Fruit fly (Drosophila melanogaster) whole organism, embryonic: ENCODE results near the gene Mettl2.

Source experiments
- Blimp-1 ChIP-seq: fragments of 200-800 bp; sonication (Bioruptor generic); optimal IDR thresholded peaks from 3 replicates; lab custom pipeline; 2018; ENCODE audit warnings: missing biosample characterization, missing genetic modification characterization, mild to moderate bottlenecking, moderate library complexity, missing genetic modification reagents
- CG10565 ChIP-seq: fragments of 200-800 bp; sonication (Bioruptor generic); optimal IDR thresholded peaks from 3 replicates; lab custom pipeline; 2016; ENCODE audit warnings: missing biosample characterization, mild to moderate bottlenecking, missing genetic modification characterization
- CG11504 ChIP-seq: fragments of 200-800 bp; sonication (Bioruptor generic); optimal IDR thresholded peaks from 3 replicates; lab custom pipeline; 2019; ENCODE audit warnings: missing biosample characterization, mild to moderate bottlenecking, missing genetic modification characterization, moderate library complexity
- CG11560 ChIP-seq: fragments of 200-800 bp; sonication (Bioruptor generic); IDR thresholded peaks from 3 replicates; pipeline ENCODE4 v1.3.6; 2022; ENCODE audit warnings: missing biosample characterization, missing genetic modification characterization
- CG12155 ChIP-seq: fragments of 200-800 bp; sonication (Bioruptor generic); optimal IDR thresholded peaks from 3 replicates; lab custom pipeline; 2016; ENCODE audit warnings: missing biosample characterization, missing genetic modification characterization
- CG12769 ChIP-seq: fragments of 200-800 bp; sonication (Bioruptor generic); optimal IDR thresholded peaks from 2 replicates; lab custom pipeline; 2019; ENCODE audit warnings: missing biosample characterization, mild to moderate bottlenecking, missing genetic modification characterization, moderate library complexity
- CG13775 ChIP-seq: fragments of 200-800 bp; sonication (Bioruptor generic); optimal IDR thresholded peaks from 3 replicates; lab custom pipeline; 2017; ENCODE audit warnings: missing biosample characterization, mild to moderate bottlenecking, missing genetic modification characterization
- CG13894 ChIP-seq: fragments of 200-800 bp; sonication (Bioruptor generic); optimal IDR thresholded peaks from 3 replicates; lab custom pipeline; 2018; ENCODE audit warnings: missing biosample characterization, mild to moderate bottlenecking, missing genetic modification characterization, moderate library complexity
- CG1529 ChIP-seq: fragments of 200-800 bp; sonication (Bioruptor generic); optimal IDR thresholded peaks from 3 replicates; lab custom pipeline; 2018; ENCODE audit warnings: missing biosample characterization, missing genetic modification characterization
- CG17328 ChIP-seq: fragments of 200-800 bp; sonication (Bioruptor generic); IDR thresholded peaks from 2 replicates; pipeline ENCODE4 v1.3.6; 2022; ENCODE audit warnings: missing biosample characterization, missing genetic modification characterization
- CG17359 ChIP-seq: fragments of 200-800 bp; sonication (Bioruptor generic); optimal IDR thresholded peaks from 3 replicates; lab custom pipeline; 2018; ENCODE audit warnings: missing biosample characterization, mild to moderate bottlenecking, missing genetic modification characterization, moderate library complexity
- CG1792 ChIP-seq: fragments of 200-800 bp; sonication (Bioruptor generic); optimal IDR thresholded peaks from 2 replicates; lab custom pipeline; 2016; ENCODE audit warnings: missing biosample characterization, missing genetic modification characterization
- CG18011 ChIP-seq: fragments of 200-800 bp; sonication (Bioruptor generic); optimal IDR thresholded peaks from 2 replicates; lab custom pipeline; 2017; ENCODE audit warnings: missing biosample characterization, missing genetic modification characterization, mild to moderate bottlenecking, moderate library complexity, missing genotype
- CG18764 ChIP-seq: fragments of 200-800 bp; sonication (Bioruptor generic); optimal IDR thresholded peaks from 3 replicates; lab custom pipeline; 2016; ENCODE audit warnings: missing biosample characterization, missing genetic modification characterization
- CG2120 ChIP-seq: fragments of 200-800 bp; sonication (Bioruptor generic); optimal IDR thresholded peaks from 3 replicates; lab custom pipeline; 2016; ENCODE audit warnings: missing biosample characterization, missing genetic modification characterization
- CG2712 ChIP-seq: fragments of 200-800 bp; optimal IDR thresholded peaks from 3 replicates; lab custom pipeline; 2019; ENCODE audit warnings: missing biosample characterization, mild to moderate bottlenecking, missing genetic modification characterization, moderate library complexity
- CG4404 ChIP-seq: fragments of 200-800 bp; sonication (Bioruptor generic); IDR thresholded peaks from 2 replicates; pipeline ENCODE4 v1.3.6; 2022; ENCODE audit warnings: missing biosample characterization, missing genetic modification characterization
- CG5180 ChIP-seq: fragments of 200-800 bp; sonication (Bioruptor generic); optimal IDR thresholded peaks from 3 replicates; lab custom pipeline; 2017; ENCODE audit warnings: missing biosample characterization, missing genetic modification characterization, mild to moderate bottlenecking, moderate library complexity, missing genetic modification reagents
- CG5953 ChIP-seq: fragments of 200-800 bp; sonication (Bioruptor generic); IDR thresholded peaks from 2 replicates; pipeline ENCODE4 v1.3.6; 2022; ENCODE audit warnings: missing biosample characterization, missing genetic modification characterization
- CG6272 ChIP-seq: fragments of 200-800 bp; sonication (Bioruptor generic); IDR thresholded peaks from 2 replicates; pipeline ENCODE4 v1.3.6; 2022; ENCODE audit warnings: missing biosample characterization, missing genetic modification characterization
- CG7786 ChIP-seq: fragments of 200-800 bp; sonication (Bioruptor generic); optimal IDR thresholded peaks from 2 replicates; lab custom pipeline; 2016; ENCODE audit warnings: missing biosample characterization, missing genetic modification characterization
- CG7963 ChIP-seq: fragments of 200-800 bp; sonication (Bioruptor generic); IDR thresholded peaks from 3 replicates; pipeline ENCODE4 v1.3.6; 2022; ENCODE audit warnings: missing biosample characterization, missing genetic modification characterization; ENCODE audit not compliant: partially characterized antibody
- CG9797 ChIP-seq: fragments of 200-800 bp; sonication (Bioruptor generic); optimal IDR thresholded peaks from 3 replicates; lab custom pipeline; 2018; ENCODE audit warnings: missing biosample characterization, mild to moderate bottlenecking, missing genetic modification characterization
- CG9817 ChIP-seq: fragments of 200-800 bp; sonication (Bioruptor generic); optimal IDR thresholded peaks from 2 replicates; lab custom pipeline; 2018; ENCODE audit warnings: missing biosample characterization, mild to moderate bottlenecking, missing genetic modification characterization, moderate library complexity
- CHES-1-like ChIP-seq: fragments of 200-800 bp; sonication (Bioruptor generic); optimal IDR thresholded peaks from 2 replicates; lab custom pipeline; 2016; ENCODE audit warnings: missing biosample characterization, missing genetic modification characterization
- CkIIα-i1 ChIP-seq: fragments of 200-800 bp; sonication (Bioruptor generic); IDR thresholded peaks from 2 replicates; pipeline ENCODE4 v1.3.6; 2022; ENCODE audit warnings: missing biosample characterization, missing genetic modification characterization
- Fer2 ChIP-seq: fragments of 200-800 bp; sonication (Bioruptor generic); optimal IDR thresholded peaks from 2 replicates; lab custom pipeline; 2018; ENCODE audit warnings: missing biosample characterization, mild to moderate bottlenecking, missing genetic modification characterization, moderate library complexity
- H15 ChIP-seq: fragments of 200-800 bp; sonication (Bioruptor generic); IDR thresholded peaks from 3 replicates; pipeline ENCODE4 v1.3.6; 2022; ENCODE audit warnings: missing biosample characterization, missing genetic modification characterization
- HLH3B ChIP-seq: fragments of 200-800 bp; sonication (Bioruptor generic); IDR thresholded peaks from 2 replicates; pipeline ENCODE4 v1.3.6; 2022; ENCODE audit warnings: missing biosample characterization, missing genetic modification characterization
- Hr78 ChIP-seq, 2 experiments: fragments of 200-800 bp in 1 of 2; fragments of >200 bp in 1 of 2; sonication (Bioruptor generic) in 1 of 2; optimal IDR thresholded peaks; 2 replicates each; lab custom pipeline; 2017 to 2019; ENCODE audit warnings: missing biosample characterization in 2 of 2, missing genetic modification characterization in 2 of 2, mild to moderate bottlenecking in 1 of 2, moderate library complexity in 1 of 2
- Neu2 ChIP-seq: fragments of 200-800 bp; sonication (Bioruptor generic); optimal IDR thresholded peaks from 3 replicates; lab custom pipeline; 2016; ENCODE audit warnings: missing biosample characterization, missing genetic modification characterization, borderline replicate concordance
- Ptx1 ChIP-seq: fragments of 200-800 bp; sonication (Bioruptor generic); IDR thresholded peaks from 2 replicates; pipeline ENCODE4 v1.3.6; 2022; ENCODE audit warnings: missing biosample characterization, missing genetic modification characterization
- Ravus ChIP-seq: fragments of 200-800 bp; sonication (Bioruptor generic); IDR thresholded peaks from 2 replicates; pipeline ENCODE4 v1.3.6; 2022; ENCODE audit warnings: missing biosample characterization, missing genetic modification characterization
- Sry-β ChIP-seq: fragments of 200-800 bp; sonication (Bioruptor generic); optimal IDR thresholded peaks from 2 replicates; lab custom pipeline; 2018; ENCODE audit warnings: missing biosample characterization, mild to moderate bottlenecking, missing genetic modification characterization, moderate library complexity
- amos ChIP-seq: fragments of 200-800 bp; sonication (Bioruptor generic); IDR thresholded peaks from 2 replicates; pipeline ENCODE4 v1.3.6; 2022; ENCODE audit warnings: missing biosample characterization, missing genetic modification characterization; ENCODE audit not compliant: partially characterized antibody
- cwo ChIP-seq: fragments of 200-800 bp; sonication (Bioruptor generic); optimal IDR thresholded peaks from 3 replicates; lab custom pipeline; 2017; ENCODE audit warnings: missing biosample characterization, missing genetic modification characterization, mild to moderate bottlenecking, moderate library complexity, missing genetic modification reagents
- dmrt99B ChIP-seq: fragments of 200-800 bp; sonication (Bioruptor generic); optimal IDR thresholded peaks from 2 replicates; lab custom pipeline; 2018; ENCODE audit warnings: missing biosample characterization, mild to moderate bottlenecking, missing genetic modification characterization, moderate library complexity
- ewg ChIP-seq: fragments of 200-800 bp; sonication (Bioruptor generic); optimal IDR thresholded peaks from 3 replicates; lab custom pipeline; 2017; ENCODE audit warnings: mild to moderate bottlenecking, missing biosample characterization, missing genetic modification reagents, missing genetic modification characterization
- fu2 ChIP-seq: fragments of 200-800 bp; sonication (Bioruptor generic); optimal IDR thresholded peaks from 2 replicates; lab custom pipeline; 2016; ENCODE audit warnings: missing biosample characterization, missing genetic modification characterization
- gce ChIP-seq: fragments of 200-800 bp; sonication (Bioruptor generic); IDR thresholded peaks from 3 replicates; pipeline ENCODE4 v1.3.6; 2022; ENCODE audit warnings: missing biosample characterization, missing genetic modification characterization
- gro ChIP-seq: fragments of 200-800 bp; sonication (Bioruptor generic); optimal IDR thresholded peaks from 2 replicates; lab custom pipeline; 2016; ENCODE audit warnings: missing biosample characterization, missing genetic modification characterization
- inv ChIP-seq: fragments of 200-800 bp; sonication (Bioruptor generic); IDR thresholded peaks from 2 replicates; pipeline ENCODE4 v1.3.6; 2022; ENCODE audit warnings: missing biosample characterization, missing genetic modification characterization; ENCODE audit not compliant: partially characterized antibody
- nmo ChIP-seq: fragments of 200-800 bp; sonication (Bioruptor generic); optimal IDR thresholded peaks from 2 replicates; lab custom pipeline; 2018; ENCODE audit warnings: missing biosample characterization, mild to moderate bottlenecking, missing genetic modification characterization, moderate library complexity
- sc ChIP-seq, 3 experiments: fragments of >200 bp in 2 of 3; fragments of 200-800 bp in 1 of 3; sonication (Bioruptor generic) in 1 of 3; optimal IDR thresholded peaks; 2 replicates in 2 of 3; 3 replicates in 1 of 3; lab custom pipeline; 2017; ENCODE audit warnings: mild to moderate bottlenecking in 1 of 3, missing biosample characterization in 1 of 3, missing genetic modification characterization in 1 of 3, missing genetic modification reagents in 1 of 3
- scrt ChIP-seq: fragments of 200-800 bp; sonication (Bioruptor generic); optimal IDR thresholded peaks from 2 replicates; lab custom pipeline; 2018; ENCODE audit warnings: missing biosample characterization, mild to moderate bottlenecking, missing genetic modification characterization, moderate library complexity
- seq ChIP-seq: fragments of 200-800 bp; sonication (Bioruptor generic); IDR thresholded peaks from 2 replicates; pipeline ENCODE4 v1.3.6; 2022; ENCODE audit warnings: missing biosample characterization, missing genetic modification characterization
- usp ChIP-seq: fragments of >200 bp; optimal IDR thresholded peaks from 2 replicates; lab custom pipeline; 2017; ENCODE audit warnings: missing biosample characterization, missing genetic modification characterization
- wek ChIP-seq: fragments of 200-800 bp; sonication (Bioruptor generic); optimal IDR thresholded peaks from 3 replicates; lab custom pipeline; 2018; ENCODE audit warnings: missing biosample characterization, mild to moderate bottlenecking, missing genetic modification characterization, moderate library complexity
- yki ChIP-seq: fragments of >200 bp; optimal IDR thresholded peaks from 3 replicates; lab custom pipeline; 2018

Mettl2 gene

dm6 chr3L:1668504-1668903 is 29.5 kb upstream of the Mettl2 start, which contains the start of gene RpL23A (continued):
- TF ChIP-seq wek (peak; percentile 87), CG7786 (GFP tag; lab: Kevin White, UChicago) (peak; percentile 95), sc (optimal IDR thresholded peaks at IDR 0.05; lab: Kevin White, UChicago) (no peak), sc (GFP tag; optimal IDR thresholded peaks at IDR 0.05; lab: Kevin White, UChicago) (peak; percentile 87), CG11560 (tag; lab: Robert Waterston, UW) (peak; percentile 88), Blimp-1 (GFP tag; lab: Kevin White, UChicago) (peak; percentile 90), CG11504 (tag; lab: Kevin White, UChicago) (peak; percentile 89), CG17328 (GFP tag; lab: Robert Waterston, UW) (peak; percentile 95), fu2 (GFP tag; lab: Kevin White, UChicago) (peak; percentile 96), CG10565 (GFP tag; lab: Kevin White, UChicago) (peak; percentile 84), CG7963 (GFP tag; lab: Robert Waterston, UW) (0 out of 3 replicates have a peak, but pooled peaks have one; percentile 33), seq (GFP tag; lab: Robert Waterston, UW) (peak; percentile 86), inv (GFP tag; lab: Robert Waterston, UW) (peak; percentile 23; the same call in 1 of the 2 replicates), gro (GFP tag; lab: Kevin White, UChicago) (peak; percentile 97), CG9797 (peak; percentile 91), HLH3B (GFP tag; lab: Robert Waterston, UW) (peak; percentile 92), CG12155 (GFP tag; lab: Kevin White, UChicago) (peak; percentile 91), yki (lab: Kevin White, UChicago) (no peak), CG4404 (GFP tag; lab: Robert Waterston, UW) (peak; percentile 83), CG13775 (GFP tag; lab: Kevin White, UChicago) (peak; percentile 98), Ptx1 (GFP tag; lab: Robert Waterston, UW) (peak; percentile 95), CHES-1-like (peak; percentile 98), gce (GFP tag; lab: Robert Waterston, UW) (peak; percentile 88), CG18764 (peak; percentile 93), CG1529 (GFP tag; lab: Kevin White, UChicago) (peak; percentile 80), CG5953 (peak; percentile 90), CG2120 (peak; percentile 91), CkIIα-i1 (peak; percentile 52; the same call in 1 of the 2 replicates), CG1792 (GFP tag; lab: Kevin White, UChicago) (peak; percentile 96), amos (GFP tag; lab: Robert Waterston, UW) (peak; percentile 73), CG17359 (tag; lab: Kevin White, UChicago) (peak; percentile 92), CG9817 (tag; lab: Kevin White, UChicago) (peak; percentile 96), H15 (peak; percentile 92), Sry-β (GFP tag; lab: Kevin White, UChicago) (peak; percentile 52), ewg (GFP tag; lab: Kevin White, UChicago) (peak; percentile 93), Fer2 (tag; lab: Kevin White, UChicago) (peak; percentile 92), CG5180 (GFP tag; lab: Kevin White, UChicago) (peak; percentile 76), Ravus (GFP tag; lab: Robert Waterston, UW) (peak; percentile 62), nmo (GFP tag; lab: Kevin White, UChicago) (peak; percentile 91), cwo (GFP tag; lab: Kevin White, UChicago) (peak; percentile 82), dmrt99B (tag; lab: Kevin White, UChicago) (peak; percentile 80), CG2712 (tag; lab: Kevin White, UChicago) (peak; percentile 93), Neu2 (peak; percentile 89), scrt (GFP tag; lab: Kevin White, UChicago) (peak; percentile 92), Hr78 (GFP tag; optimal IDR thresholded peaks at IDR 0.05; lab: Kevin White, UChicago) (no peak), CG6272 (peak; percentile 91), CG13894 (tag; lab: Kevin White, UChicago) (peak; percentile 95), usp (GFP tag; lab: Kevin White, UChicago) (no peak), CG18011 (GFP tag; lab: Kevin White, UChicago) (peak; percentile 87), CG12769 (peak; percentile 96)
